Worm (Caenorhabditis elegans) whole organism, L1 larva: ENCODE data around the gene fbxl-2.

Experiments used
- aha-1 ChIP-seq: fragments of 150-350 bp; optimal IDR thresholded peaks from 2 replicates; lab custom pipeline; 2014; ENCODE audit warnings: missing biosample characterization, missing genetic modification characterization
- ces-1 ChIP-seq: fragments of 150-350 bp; optimal IDR thresholded peaks from 2 replicates; lab custom pipeline; 2014; ENCODE audit warnings: missing biosample characterization, missing genetic modification reagents, missing genetic modification characterization
- dpl-1 ChIP-seq, 3 experiments: fragments of 150-350 bp in 2 of 3; sonication (generic microtip) in 1 of 3; optimal IDR thresholded peaks; 2 replicates each; lab custom pipeline; 2014 to 2017; ENCODE audit warnings: missing biosample characterization in 3 of 3, missing genetic modification characterization in 3 of 3, missing genetic modification reagents in 3 of 3
- egl-27 ChIP-seq, 2 experiments: fragments of 150-350 bp in 1 of 2; sonication (generic microtip); optimal IDR thresholded peaks; 3 replicates each; lab custom pipeline; 2017 to 2018; ENCODE audit warnings: missing biosample characterization in 2 of 2, missing genetic modification characterization in 2 of 2, missing genetic modification reagents in 2 of 2
- fos-1 ChIP-seq: fragments of 150-350 bp; optimal IDR thresholded peaks from 2 replicates; lab custom pipeline; 2014; ENCODE audit warnings: missing biosample characterization, missing genetic modification characterization
- irx-1 ChIP-seq: sonication (generic microtip); optimal IDR thresholded peaks from 2 replicates; lab custom pipeline; 2016; ENCODE audit warnings: missing genetic modification characterization, missing compliant biosample characterization
- nhr-237 ChIP-seq: fragments of 150-350 bp; optimal IDR thresholded peaks from 2 replicates; lab custom pipeline; 2014; ENCODE audit warnings: missing biosample characterization, missing genetic modification characterization
- nhr-77 ChIP-seq: fragments of 150-350 bp; optimal IDR thresholded peaks from 2 replicates; lab custom pipeline; 2014; ENCODE audit warnings: missing biosample characterization, missing genetic modification characterization
- nhr-84 ChIP-seq: sonication (generic microtip); optimal IDR thresholded peaks from 2 replicates; lab custom pipeline; 2017; ENCODE audit warnings: missing biosample characterization, missing genetic modification characterization
- skn-1 ChIP-seq: fragments of 150-350 bp; optimal IDR thresholded peaks from 2 replicates; lab custom pipeline; 2014; ENCODE audit warnings: missing biosample characterization, missing genetic modification characterization
- unc-62 ChIP-seq: fragments of 150-350 bp; optimal IDR thresholded peaks from 2 replicates; lab custom pipeline; 2014; ENCODE audit warnings: missing biosample characterization, missing genetic modification reagents, missing genetic modification characterization
- zag-1 ChIP-seq: fragments of 150-350 bp; optimal IDR thresholded peaks from 2 replicates; lab custom pipeline; 2014; ENCODE audit warnings: missing biosample characterization, missing genetic modification characterization

DNA sequence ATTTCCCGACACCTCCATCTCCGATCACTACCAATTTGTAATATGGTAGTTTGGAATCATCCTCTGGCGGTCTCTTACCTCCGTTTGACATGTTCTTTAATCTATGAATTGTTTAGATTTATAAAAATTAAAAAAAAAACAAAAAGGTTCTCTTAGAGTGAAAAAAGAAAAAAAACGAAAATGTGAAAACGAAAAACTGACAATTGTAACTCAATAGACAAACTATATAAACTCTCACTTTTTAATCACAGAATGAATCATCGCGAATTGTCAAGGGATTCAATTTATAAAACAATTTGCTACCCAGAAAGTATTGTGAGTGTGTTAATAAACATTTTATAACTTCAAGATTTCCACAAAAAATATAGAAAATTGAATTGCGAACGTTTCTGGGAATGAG is 17.1 kb upstream of the fbxl-2 start, which contains the start of gene ras-2:
- TF ChIP-seq nhr-84, result no peak
- no peak for TF ChIP-seq irx-1
- TF ChIP-seq nhr-237 (tag; lab: Kevin White, UChicago), result no peak
- TF ChIP-seq ces-1 (GFP tag; lab: Kevin White, UChicago), result no peak
- TF ChIP-seq zag-1 (tag; lab: Kevin White, UChicago), result no peak
- TF ChIP-seq egl-27 (tag; optimal IDR thresholded peaks at IDR 0.05; lab: Kevin White, UChicago), result no peak
- no peak for TF ChIP-seq nhr-77
- TF ChIP-seq unc-62 (GFP tag; lab: Kevin White, UChicago), result no peak
- TF ChIP-seq fos-1 (tag; lab: Kevin White, UChicago), result no peak
- no peak for TF ChIP-seq aha-1 (tag; lab: Kevin White, UChicago)
- no peak for TF ChIP-seq skn-1 (tag; lab: Kevin White, UChicago)
- no peak for TF ChIP-seq dpl-1 (GFP tag; optimal IDR thresholded peaks at IDR 0.05; lab: Kevin White, UChicago)
